Fruit fly (Drosophila melanogaster) Kc167 (cell line): ENCODE data around the gene Nlg4.

ENCODE experiments used
- insv ChIP-seq: fragments of >200 bp; optimal IDR thresholded peaks from 3 replicates; lab custom pipeline; 2018; ENCODE audit warnings: missing external identifiers
- psq ChIP-seq: fragments of >200 bp; optimal IDR thresholded peaks from 2 replicates; lab custom pipeline; 2017; ENCODE audit warnings: missing external identifiers

DNA sequence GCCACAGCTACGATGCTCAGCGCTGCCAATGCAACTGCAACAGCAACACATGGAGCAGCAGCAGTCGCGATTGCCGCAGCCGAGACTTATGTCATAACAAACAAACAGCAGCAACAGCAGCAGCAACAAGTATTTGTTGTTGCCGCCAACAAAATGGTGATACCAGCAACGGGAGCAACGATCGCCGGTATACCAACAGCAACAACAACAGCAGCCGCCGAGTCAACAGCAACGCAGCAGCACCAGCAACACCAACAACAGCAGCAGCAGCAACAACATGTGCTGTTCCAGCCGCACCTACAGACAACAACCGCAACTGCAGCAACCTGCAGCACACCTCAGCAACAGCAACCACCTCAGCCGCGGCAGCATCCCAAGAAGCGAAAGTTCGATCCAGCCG is 83.5 kb downstream of the Nlg4 start:
- no peak for TF ChIP-seq psq
- TF ChIP-seq insv (lab: Kevin White, UChicago), result no peak
